Fruit fly (Drosophila melanogaster) whole organism, pupa: ENCODE data around the gene CG17124.

ENCODE experiments used
- CG10348 ChIP-seq: fragments of 200-800 bp; sonication (Bioruptor generic); IDR thresholded peaks from 2 replicates; pipeline ENCODE4 v1.3.6; 2022; ENCODE audit warnings: missing biosample characterization, missing genetic modification characterization
- CG12605 ChIP-seq: fragments of 200-800 bp; sonication (Bioruptor generic); IDR thresholded peaks from 2 replicates; pipeline ENCODE4 v1.3.6; 2022; ENCODE audit warnings: missing biosample characterization, missing genetic modification characterization
- CG13204 ChIP-seq: fragments of 200-800 bp; sonication (Bioruptor generic); optimal IDR thresholded peaks from 2 replicates; lab custom pipeline; 2018; ENCODE audit warnings: missing biosample characterization, mild to moderate bottlenecking, missing genetic modification characterization, moderate library complexity
- CG14655 ChIP-seq: fragments of 200-800 bp; sonication (Bioruptor generic); optimal IDR thresholded peaks from 3 replicates; lab custom pipeline; 2017; ENCODE audit warnings: mild to moderate bottlenecking, missing biosample characterization, missing genetic modification reagents, missing genetic modification characterization
- CG15710 ChIP-seq: fragments of 200-800 bp; sonication (Bioruptor generic); optimal IDR thresholded peaks from 2 replicates; lab custom pipeline; 2018; ENCODE audit warnings: missing biosample characterization, mild to moderate bottlenecking, missing genetic modification characterization, moderate library complexity
- CG17806 ChIP-seq: fragments of 200-800 bp; sonication (Bioruptor generic); optimal IDR thresholded peaks from 2 replicates; lab custom pipeline; 2018; ENCODE audit warnings: missing biosample characterization, mild to moderate bottlenecking, missing genetic modification characterization, moderate library complexity
- CG32121 ChIP-seq: fragments of 200-800 bp; sonication (Bioruptor generic); IDR thresholded peaks from 2 replicates; pipeline ENCODE4 v1.3.6; 2022; ENCODE audit warnings: missing biosample characterization, missing genetic modification characterization
- CG34367 ChIP-seq: fragments of 200-800 bp; sonication (Bioruptor generic); optimal IDR thresholded peaks from 2 replicates; lab custom pipeline; 2018; ENCODE audit warnings: missing biosample characterization, mild to moderate bottlenecking, missing genetic modification characterization
- CG4496 ChIP-seq: fragments of 200-800 bp; sonication (Bioruptor generic); IDR thresholded peaks from 3 replicates; pipeline ENCODE4 v1.3.6; 2022; ENCODE audit warnings: missing biosample characterization, missing genetic modification characterization
- CG8159 ChIP-seq: fragments of 200-800 bp; sonication (Bioruptor generic); optimal IDR thresholded peaks from 3 replicates; lab custom pipeline; 2018; ENCODE audit warnings: missing biosample characterization, mild to moderate bottlenecking, missing genetic modification characterization, moderate library complexity
- CG8301 ChIP-seq: fragments of 200-800 bp; sonication (Bioruptor generic); optimal IDR thresholded peaks from 2 replicates; lab custom pipeline; 2018; ENCODE audit warnings: missing biosample characterization, mild to moderate bottlenecking, missing genetic modification characterization
- CG9948 ChIP-seq: fragments of 200-800 bp; sonication (Bioruptor generic); optimal IDR thresholded peaks from 2 replicates; lab custom pipeline; 2018; ENCODE audit warnings: missing biosample characterization, mild to moderate bottlenecking, missing genetic modification characterization, moderate library complexity
- D1 ChIP-seq: fragments of 200-800 bp; sonication (Bioruptor generic); optimal IDR thresholded peaks from 2 replicates; lab custom pipeline; 2018; ENCODE audit warnings: missing biosample characterization, mild to moderate bottlenecking, missing genetic modification characterization, moderate library complexity
- EcR ChIP-seq: fragments of 200-800 bp; sonication (Bioruptor generic); optimal IDR thresholded peaks from 3 replicates; lab custom pipeline; 2019; ENCODE audit warnings: missing biosample characterization, missing genetic modification characterization, mild to moderate bottlenecking, moderate library complexity, missing genetic modification reagents
- Ets98B ChIP-seq: fragments of 200-800 bp; sonication (Bioruptor generic); IDR thresholded peaks from 2 replicates; pipeline ENCODE4 v1.3.6; 2022; ENCODE audit warnings: missing biosample characterization, missing genetic modification characterization
- Pif1A ChIP-seq: fragments of 200-800 bp; sonication (Bioruptor generic); optimal IDR thresholded peaks from 3 replicates; lab custom pipeline; 2016; ENCODE audit warnings: missing biosample characterization, missing genetic modification characterization
- Pif1B ChIP-seq: fragments of 200-800 bp; sonication (Bioruptor generic); optimal IDR thresholded peaks from 3 replicates; lab custom pipeline; 2016; ENCODE audit warnings: missing biosample characterization, missing genetic modification characterization
- fd96Ca ChIP-seq: fragments of 200-800 bp; sonication (Bioruptor generic); IDR thresholded peaks from 3 replicates; pipeline ENCODE4 v1.3.6; 2022; ENCODE audit warnings: missing biosample characterization, missing genetic modification characterization
- gl ChIP-seq: fragments of 200-800 bp; sonication (Bioruptor generic); optimal IDR thresholded peaks from 2 replicates; lab custom pipeline; 2018; ENCODE audit warnings: missing biosample characterization, mild to moderate bottlenecking, missing genetic modification characterization
- rn ChIP-seq: fragments of 200-800 bp; sonication (Bioruptor generic); IDR thresholded peaks from 2 replicates; pipeline ENCODE4 v1.3.6; 2022; ENCODE audit warnings: missing biosample characterization, missing genetic modification characterization

Gene CG17124

DNA sequence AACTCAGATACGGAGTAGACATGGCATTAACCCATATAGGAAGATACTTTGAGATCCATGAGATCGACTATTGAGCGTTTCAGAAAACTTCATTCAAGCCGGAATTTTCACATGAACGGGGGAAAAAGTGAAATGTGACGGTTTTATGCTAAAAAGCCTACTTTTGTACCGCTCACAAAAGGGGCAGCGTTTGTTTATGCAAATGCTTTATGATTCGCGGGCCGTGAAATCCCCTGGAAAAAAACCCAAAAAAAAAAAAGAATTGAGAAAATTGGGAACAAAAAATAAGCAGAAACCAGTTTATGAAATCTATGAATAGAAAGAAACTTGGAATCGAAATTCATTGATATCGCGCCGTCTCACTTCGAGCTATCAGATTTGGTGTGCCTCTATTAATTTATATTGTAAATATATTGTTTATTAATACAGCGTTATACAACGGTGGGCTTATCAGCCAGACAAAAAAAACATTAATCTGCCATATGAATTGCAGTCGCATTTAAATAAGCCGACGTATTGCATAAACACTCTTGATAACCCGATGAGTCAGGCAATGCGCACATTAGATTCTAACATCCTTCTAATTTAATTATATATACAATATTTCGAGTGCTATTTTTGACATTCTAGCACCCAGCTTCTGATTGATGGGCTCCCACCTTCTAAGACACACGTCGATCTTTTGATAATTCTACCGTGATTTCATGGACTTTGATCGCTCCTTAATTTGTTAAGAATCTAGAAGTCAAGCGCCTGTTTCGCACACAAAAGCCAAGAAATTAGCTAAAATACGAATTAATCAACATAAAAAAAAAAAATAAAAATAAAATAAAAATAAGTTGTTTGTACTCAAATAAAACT, 6.3 kb downstream of the CG17124 start:
- TF ChIP-seq CG34367 (tag; lab: Kevin White, UChicago) (no peak), Ets98B (no peak), EcR (GFP tag; lab: Kevin White, UChicago) (no peak), CG4496 (GFP tag; lab: Robert Waterston, UW) (no peak), CG13204 (no peak), fd96Ca (GFP tag; lab: Robert Waterston, UW) (no peak), CG17806 (tag; lab: Kevin White, UChicago) (no peak), CG32121 (GFP tag; lab: Robert Waterston, UW) (no peak), Pif1B (no peak), CG9948 (tag; lab: Kevin White, UChicago) (no peak), CG12605 (GFP tag; lab: Robert Waterston, UW) (no peak), CG15710 (tag; lab: Kevin White, UChicago) (no peak), CG14655 (GFP tag; lab: Kevin White, UChicago) (no peak), D1 (tag; lab: Kevin White, UChicago) (no peak), CG8159 (tag; lab: Kevin White, UChicago) (no peak)

- TF ChIP-seq CG9948 (tag; lab: Kevin White, UChicago) (no peak), Ets98B (peak; percentile 56), CG8301 (tag; lab: Kevin White, UChicago) (peak; percentile 50), EcR (GFP tag; lab: Kevin White, UChicago) (no peak), CG32121 (GFP tag; lab: Robert Waterston, UW) (peak; percentile 74), CG8159 (tag; lab: Kevin White, UChicago) (no peak), CG17806 (tag; lab: Kevin White, UChicago) (peak; percentile 4)
These were observed 7.9 kb downstream of the CG17124 start for dm6 chr2L:10748218-10748617.

DNA sequence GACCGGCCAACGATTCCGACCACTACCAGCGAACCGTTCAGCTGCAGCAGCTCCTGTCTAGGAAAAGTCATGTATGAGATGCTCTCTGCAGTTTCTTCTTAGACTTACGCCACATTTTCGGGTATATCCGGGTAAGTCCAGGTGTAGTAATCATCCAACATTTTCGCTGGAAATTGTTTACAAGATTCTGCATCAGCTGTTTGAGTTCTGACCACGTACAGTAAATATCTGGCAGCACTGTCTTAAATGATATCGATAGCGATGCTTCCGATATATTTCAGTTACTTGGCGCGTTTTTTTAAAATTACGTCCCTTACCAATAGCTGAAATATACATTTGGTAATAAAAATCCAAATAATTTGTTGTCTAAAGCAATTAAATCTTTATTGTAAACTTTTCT, 12.4 kb downstream of the CG17124 start, which contains the start of gene CG6729:
CG6729 (minus strand) TSS at position 222 of the 400 bp plus-strand sequence.
- TF ChIP-seq CG12605 (GFP tag; lab: Robert Waterston, UW) (no peak), EcR (GFP tag; lab: Kevin White, UChicago) (no peak), rn (GFP tag; lab: Robert Waterston, UW) (no peak), gl (no peak), fd96Ca (GFP tag; lab: Robert Waterston, UW) (no peak), Pif1B (no peak), CG10348 (GFP tag; lab: Robert Waterston, UW) (no peak), CG17806 (tag; lab: Kevin White, UChicago) (no peak), CG9948 (tag; lab: Kevin White, UChicago) (no peak), CG13204 (no peak), CG15710 (tag; lab: Kevin White, UChicago) (no peak), CG8301 (tag; lab: Kevin White, UChicago) (no peak), D1 (tag; lab: Kevin White, UChicago) (no peak)

dm6 chr2L:10736993-10737756, 18.9 kb downstream of the CG17124 start, which contains the start of the genes Vha16-5 and CG12299:
TSS of gene Vha16-5 (minus strand) at chr2L:10737043.
TSS of gene CG12299 (plus strand) at chr2L:10737345.
- TF ChIP-seq CG17806 (tag; lab: Kevin White, UChicago) (peak; percentile 21), CG14655 (GFP tag; lab: Kevin White, UChicago) (no peak), fd96Ca (GFP tag; lab: Robert Waterston, UW) (peak; percentile 91), D1 (tag; lab: Kevin White, UChicago) (no peak), CG12605 (GFP tag; lab: Robert Waterston, UW) (no peak), CG32121 (GFP tag; lab: Robert Waterston, UW) (peak; percentile 80), Ets98B (peak; percentile 82), Pif1A (GFP tag; lab: Kevin White, UChicago) (no peak), CG9948 (tag; lab: Kevin White, UChicago) (no peak), CG8159 (tag; lab: Kevin White, UChicago) (peak; percentile 35), gl (no peak), CG4496 (GFP tag; lab: Robert Waterston, UW) (peak; percentile 75), rn (GFP tag; lab: Robert Waterston, UW) (no peak), CG8301 (tag; lab: Kevin White, UChicago) (no peak), CG15710 (tag; lab: Kevin White, UChicago) (peak; percentile 10)

- TF ChIP-seq CG4496 (GFP tag; lab: Robert Waterston, UW) = 0 out of 3 replicates have a peak, but pooled peaks have one; percentile 16
- TF ChIP-seq CG15710 (tag; lab: Kevin White, UChicago) = no peak
These were observed 20.2 kb downstream of the CG17124 start, which contains the start of gene Nup107 for dm6 chr2L:10735923-10736322. TSS of gene Nup107 (minus strand) at chr2L:10736071.
